Fruit fly (Drosophila melanogaster): ENCODE data around the gene Nasp.

- TF ChIP-seq CG8478 (optimal IDR thresholded peaks at IDR 0.05) (no peak), CTCF (optimal IDR thresholded peaks at IDR 0.05) (no peak)
Observed at dm6 chr3R:8794384-8794783, 46.8 kb downstream of the Nasp start, which contains the start of gene Ir85a.
